Fruit fly (Drosophila melanogaster): Measurements from ENCODE around the gene Irk3.

Irk3 gene

dm6 chr2L:18708239-18708891 is 5.2 kb downstream of the Irk3 start, which contains the start of the genes Faf2 and Grip71 (continued):
- TF ChIP-seq unc-4 (GFP tag; IDR thresholded peaks at IDR 0.05; ENCODE audit: partially characterized antibody): peak; percentile 59; the same call in 1 of the 2 replicates
- TF ChIP-seq slp2 (GFP tag; optimal IDR thresholded peaks at IDR 0.05): peak; percentile 81
- peak; percentile 54 for TF ChIP-seq Elba2 (GFP tag; optimal IDR thresholded peaks at IDR 0.05)
- peak; percentile 93 for TF ChIP-seq Optix (GFP tag; IDR thresholded peaks at IDR 0.05)
- TF ChIP-seq CG4328 (GFP tag; optimal IDR thresholded peaks at IDR 0.05): peak; percentile 66
- peak; percentile 13 for TF ChIP-seq kah (GFP tag; optimal IDR thresholded peaks at IDR 0.05)
- no peak for TF ChIP-seq sqz (GFP tag; optimal IDR thresholded peaks at IDR 0.05)
- peak in 2 of 3 experiments; percentile 86 to 98 for TF ChIP-seq lola (GFP tag; optimal IDR thresholded peaks at IDR 0.05)
- TF ChIP-seq CG18599 (GFP tag; optimal IDR thresholded peaks at IDR 0.05): peak; percentile 88
- TF ChIP-seq CG2875 (GFP tag; optimal IDR thresholded peaks at IDR 0.05): peak; percentile 74
- peak; percentile 68 for TF ChIP-seq scrt (GFP tag; optimal IDR thresholded peaks at IDR 0.05)
- TF ChIP-seq toy (GFP tag; IDR thresholded peaks at IDR 0.05): peak; percentile 64; the same call in 1 of the 2 replicates
- TF ChIP-seq CG14014 (GFP tag; IDR thresholded peaks at IDR 0.05): peak; percentile 95
- peak; percentile 92 for TF ChIP-seq dmrt11E (tag; optimal IDR thresholded peaks at IDR 0.05)
- peak; percentile 51 for TF ChIP-seq TFAM (GFP tag; optimal IDR thresholded peaks at IDR 0.05)
- peak; percentile 93 for TF ChIP-seq trem (tag; optimal IDR thresholded peaks at IDR 0.05)
- TF ChIP-seq CG1792 (GFP tag; optimal IDR thresholded peaks at IDR 0.05): peak; percentile 70
- peak; percentile 97 for TF ChIP-seq Ptx1 (GFP tag; IDR thresholded peaks at IDR 0.05)
- peak; percentile 95 for TF ChIP-seq CG7372 (GFP tag; IDR thresholded peaks at IDR 0.05)
- TF ChIP-seq CG42726 (GFP tag; IDR thresholded peaks at IDR 0.05; ENCODE audit: partially characterized antibody): no peak
- peak; percentile 56; the same call in 1 of the 2 replicates for TF ChIP-seq CG10321 (GFP tag; IDR thresholded peaks at IDR 0.05)
- TF ChIP-seq btn (GFP tag; optimal IDR thresholded peaks at IDR 0.05): no peak
- peak; percentile 88 for TF ChIP-seq CG9727 (GFP tag; optimal IDR thresholded peaks at IDR 0.05)
- peak; percentile 85 for TF ChIP-seq gsb-n (tag; optimal IDR thresholded peaks at IDR 0.05)
- TF ChIP-seq CG10979 (tag; optimal IDR thresholded peaks at IDR 0.05): peak; percentile 80
- TF ChIP-seq Dref (GFP tag; IDR thresholded peaks at IDR 0.05): peak; percentile 49
- TF ChIP-seq h (optimal IDR thresholded peaks at IDR 0.05): peak; percentile 32
- peak; percentile 63 for TF ChIP-seq CrebB (tag; optimal IDR thresholded peaks at IDR 0.05)
- TF ChIP-seq seq (GFP tag; IDR thresholded peaks at IDR 0.05): peak; percentile 90
- peak; percentile 92 for TF ChIP-seq CG7839 (tag; optimal IDR thresholded peaks at IDR 0.05)
- TF ChIP-seq zfh2 (GFP tag; optimal IDR thresholded peaks at IDR 0.05): peak; percentile 90
- TF ChIP-seq run (tag; optimal IDR thresholded peaks at IDR 0.05): peak; percentile 42
- peak; percentile 97 for TF ChIP-seq row (GFP tag; IDR thresholded peaks at IDR 0.05)
- peak; percentile 30 for TF ChIP-seq ac (GFP tag; optimal IDR thresholded peaks at IDR 0.05)
- TF ChIP-seq lov (optimal IDR thresholded peaks at IDR 0.05): no peak
- peak; percentile 78 for TF ChIP-seq lov (GFP tag; IDR thresholded peaks at IDR 0.05)
- TF ChIP-seq Usf (GFP tag; optimal IDR thresholded peaks at IDR 0.05): peak; percentile 87
- peak; percentile 93 for TF ChIP-seq Rx (GFP tag; IDR thresholded peaks at IDR 0.05)
- peak; percentile 71 for TF ChIP-seq emc (GFP tag; optimal IDR thresholded peaks at IDR 0.05)
- peak; percentile 95 for TF ChIP-seq CG17361 (GFP tag; IDR thresholded peaks at IDR 0.05)
- TF ChIP-seq her (GFP tag; optimal IDR thresholded peaks at IDR 0.05): no peak
- TF ChIP-seq pzg (GFP tag; optimal IDR thresholded peaks at IDR 0.05): peak; percentile 83
- TF ChIP-seq CG12942 (GFP tag; optimal IDR thresholded peaks at IDR 0.05): peak; percentile 93
- TF ChIP-seq tgo (GFP tag; IDR thresholded peaks at IDR 0.05): peak; percentile 94
- TF ChIP-seq Med (GFP tag): peak; percentile 97
- TF ChIP-seq bowl (GFP tag; IDR thresholded peaks at IDR 0.05): peak; percentile 75; the same call in 1 of the 2 replicates
- TF ChIP-seq unpg (GFP tag; optimal IDR thresholded peaks at IDR 0.05): peak; percentile 93
- peak; percentile 70 for TF ChIP-seq Dad (GFP tag; optimal IDR thresholded peaks at IDR 0.05)
- TF ChIP-seq CG7928 (GFP tag; optimal IDR thresholded peaks at IDR 0.05): peak; percentile 69
- peak; percentile 81 for TF ChIP-seq rib (GFP tag; IDR thresholded peaks at IDR 0.05)

All from whole organism, embryonic.